Worm (Caenorhabditis elegans) whole organism, late embryonic: Measurements from ENCODE around the gene W05B10.4.

Experiments used
- C38D4.7 ChIP-seq: fragments of 200-800 bp; sonication (Bioruptor generic); optimal IDR thresholded peaks from 2 replicates; lab custom pipeline; 2018; ENCODE audit warnings: mild to moderate bottlenecking, missing genetic modification characterization, moderate library complexity, missing compliant biosample characterization
- F13H6.1 ChIP-seq: sonication (generic microtip); optimal IDR thresholded peaks from 2 replicates; lab custom pipeline; 2016; ENCODE audit warnings: missing genetic modification characterization, missing compliant biosample characterization
- K02D7.2 ChIP-seq: sonication (generic microtip); optimal IDR thresholded peaks from 2 replicates; lab custom pipeline; 2017; ENCODE audit warnings: mild to moderate bottlenecking, missing genetic modification characterization, missing compliant biosample characterization
- K09A11.1 ChIP-seq: sonication (generic microtip); optimal IDR thresholded peaks from 2 replicates; lab custom pipeline; 2017; ENCODE audit warnings: antibody characterized with exemption, mild to moderate bottlenecking, missing genetic modification characterization, missing compliant biosample characterization; ENCODE audit not compliant: insufficient read depth
- T23F11.4 ChIP-seq: fragments of 200-800 bp; sonication (Bioruptor generic); optimal IDR thresholded peaks from 2 replicates; lab custom pipeline; 2018; ENCODE audit warnings: mild to moderate bottlenecking, missing genetic modification characterization, missing compliant biosample characterization
- Y22D7AL.16 ChIP-seq: sonication (generic microtip); optimal IDR thresholded peaks from 2 replicates; lab custom pipeline; 2016; ENCODE audit warnings: missing genetic modification characterization, missing compliant biosample characterization
- ahr-1 ChIP-seq: sonication (generic microtip); optimal IDR thresholded peaks from 2 replicates; lab custom pipeline; 2016; ENCODE audit warnings: missing genetic modification characterization, missing compliant biosample characterization
- ceh-18 ChIP-seq: sonication (generic microtip); optimal IDR thresholded peaks from 2 replicates; lab custom pipeline; 2016; ENCODE audit warnings: missing genetic modification characterization, missing compliant biosample characterization
- ceh-2 ChIP-seq: sonication (generic microtip); optimal IDR thresholded peaks from 2 replicates; lab custom pipeline; 2016; ENCODE audit warnings: missing genotype, missing genetic modification characterization, missing compliant biosample characterization
- ceh-22 ChIP-seq: sonication (generic microtip); optimal IDR thresholded peaks from 2 replicates; lab custom pipeline; 2017; ENCODE audit warnings: missing biosample characterization, missing genetic modification characterization
- ceh-30 ChIP-seq: fragments of 150-350 bp; optimal IDR thresholded peaks from 2 replicates; lab custom pipeline; 2014; ENCODE audit warnings: missing biosample characterization, missing genetic modification characterization
- ceh-31 ChIP-seq: sonication (generic microtip); optimal IDR thresholded peaks from 2 replicates; lab custom pipeline; 2016; ENCODE audit warnings: missing genetic modification characterization, missing compliant biosample characterization
- ceh-48 ChIP-seq: sonication (generic microtip); optimal IDR thresholded peaks from 2 replicates; lab custom pipeline; 2016; ENCODE audit warnings: missing genetic modification characterization, inconsistent platforms, missing compliant biosample characterization
- elt-2 ChIP-seq: sonication (generic microtip); optimal IDR thresholded peaks from 2 replicates; lab custom pipeline; 2016; ENCODE audit warnings: missing genetic modification reagents, missing genetic modification characterization, missing compliant biosample characterization
- elt-4 ChIP-seq: sonication (generic microtip); optimal IDR thresholded peaks from 2 replicates; lab custom pipeline; 2016; ENCODE audit warnings: missing genetic modification characterization, missing compliant biosample characterization
- eyg-1 ChIP-seq: sonication (generic microtip); optimal IDR thresholded peaks from 2 replicates; lab custom pipeline; 2016; ENCODE audit warnings: missing genotype, missing genetic modification characterization, missing compliant biosample characterization
- fax-1 ChIP-seq: sonication (generic microtip); optimal IDR thresholded peaks from 2 replicates; lab custom pipeline; 2016; ENCODE audit warnings: missing genotype, missing genetic modification characterization, missing compliant biosample characterization
- fkh-6 ChIP-seq: sonication (generic microtip); optimal IDR thresholded peaks from 2 replicates; lab custom pipeline; 2016; ENCODE audit warnings: missing genetic modification characterization, missing compliant biosample characterization
- gmeb-2 ChIP-seq: sonication (generic microtip); optimal IDR thresholded peaks from 2 replicates; lab custom pipeline; 2016; ENCODE audit warnings: missing genetic modification characterization, inconsistent platforms, missing compliant biosample characterization
- hlh-8 ChIP-seq: sonication (generic microtip); optimal IDR thresholded peaks from 2 replicates; lab custom pipeline; 2016; ENCODE audit warnings: missing genotype, missing genetic modification characterization, missing compliant biosample characterization
- lim-6 ChIP-seq: sonication (generic microtip); optimal IDR thresholded peaks from 2 replicates; lab custom pipeline; 2016; ENCODE audit warnings: missing genetic modification characterization, missing compliant biosample characterization
- lin-11 ChIP-seq: fragments of 200-800 bp; sonication (Bioruptor generic); optimal IDR thresholded peaks from 2 replicates; lab custom pipeline; 2018; ENCODE audit warnings: mild to moderate bottlenecking, missing genetic modification characterization, missing compliant biosample characterization
- mec-3 ChIP-seq: sonication (generic microtip); optimal IDR thresholded peaks from 2 replicates; lab custom pipeline; 2016; ENCODE audit warnings: borderline replicate concordance, missing genetic modification characterization, missing compliant biosample characterization
- nhr-11 ChIP-seq: fragments of 150-350 bp; optimal IDR thresholded peaks from 2 replicates; lab custom pipeline; 2014; ENCODE audit warnings: missing biosample characterization, missing genetic modification characterization
- npax-4 ChIP-seq: sonication (generic microtip); optimal IDR thresholded peaks from 2 replicates; lab custom pipeline; 2016; ENCODE audit warnings: missing genetic modification characterization, missing compliant biosample characterization
- pag-3 ChIP-seq: sonication (generic microtip); optimal IDR thresholded peaks from 2 replicates; lab custom pipeline; 2016; ENCODE audit warnings: missing compliant biosample characterization, missing genetic modification characterization, borderline replicate concordance
- pqm-1 ChIP-seq: sonication (generic microtip); optimal IDR thresholded peaks from 2 replicates; lab custom pipeline; 2016; ENCODE audit warnings: missing genetic modification characterization, missing compliant biosample characterization
- pros-1 ChIP-seq: fragments of 150-350 bp; optimal IDR thresholded peaks from 2 replicates; lab custom pipeline; 2014; ENCODE audit warnings: missing biosample characterization, missing genetic modification reagents, missing genetic modification characterization
- ref-2 ChIP-seq: sonication (generic microtip); optimal IDR thresholded peaks from 2 replicates; lab custom pipeline; 2016; ENCODE audit warnings: missing genetic modification characterization, missing compliant biosample characterization
- sox-4 ChIP-seq: sonication (generic microtip); optimal IDR thresholded peaks from 2 replicates; lab custom pipeline; 2017; ENCODE audit warnings: mild to moderate bottlenecking, missing genetic modification characterization, inconsistent platforms, missing compliant biosample characterization
- tbx-7 ChIP-seq: sonication (generic microtip); optimal IDR thresholded peaks from 2 replicates; lab custom pipeline; 2016; ENCODE audit warnings: missing genotype, missing genetic modification characterization, missing compliant biosample characterization
- ttx-3 ChIP-seq: sonication (generic microtip); optimal IDR thresholded peaks from 2 replicates; lab custom pipeline; 2016; ENCODE audit warnings: missing genetic modification reagents, missing genetic modification characterization, missing compliant biosample characterization
- unc-55 ChIP-seq: sonication (generic microtip); optimal IDR thresholded peaks from 2 replicates; lab custom pipeline; 2017; ENCODE audit warnings: missing biosample characterization, missing genetic modification reagents, missing genetic modification characterization
- zip-5 ChIP-seq: sonication (generic microtip); optimal IDR thresholded peaks from 2 replicates; lab custom pipeline; 2016; ENCODE audit warnings: missing genetic modification characterization, missing compliant biosample characterization
- ztf-16 ChIP-seq: sonication (generic microtip); optimal IDR thresholded peaks from 2 replicates; lab custom pipeline; 2017; ENCODE audit warnings: missing genetic modification characterization, missing compliant biosample characterization

Gene W05B10.4

DNA sequence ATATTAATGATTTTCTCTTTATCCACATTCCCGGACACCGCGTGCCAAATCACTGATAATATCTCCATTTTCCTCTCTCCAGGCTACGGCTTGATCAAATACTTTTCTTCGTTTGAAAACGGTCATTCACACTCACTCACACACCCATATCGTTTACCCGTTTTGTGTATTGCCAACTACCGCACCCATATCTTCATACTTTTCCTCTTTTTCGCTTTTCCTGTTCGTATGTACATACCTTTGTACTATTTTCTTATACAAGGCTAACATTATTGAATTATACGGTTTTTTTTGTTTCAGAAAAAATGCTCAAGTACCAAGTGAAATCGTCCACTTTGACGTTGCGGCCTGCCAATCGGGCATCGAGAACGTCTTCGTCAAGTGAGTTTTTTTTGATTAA is at the start of gene W05B10.4:
Gene W05B10.4 (plus strand): TSS at position 301 of the 400 bp plus-strand sequence.
- TF ChIP-seq eyg-1 (tag; lab: Kevin White, UChicago): no peak

DNA sequence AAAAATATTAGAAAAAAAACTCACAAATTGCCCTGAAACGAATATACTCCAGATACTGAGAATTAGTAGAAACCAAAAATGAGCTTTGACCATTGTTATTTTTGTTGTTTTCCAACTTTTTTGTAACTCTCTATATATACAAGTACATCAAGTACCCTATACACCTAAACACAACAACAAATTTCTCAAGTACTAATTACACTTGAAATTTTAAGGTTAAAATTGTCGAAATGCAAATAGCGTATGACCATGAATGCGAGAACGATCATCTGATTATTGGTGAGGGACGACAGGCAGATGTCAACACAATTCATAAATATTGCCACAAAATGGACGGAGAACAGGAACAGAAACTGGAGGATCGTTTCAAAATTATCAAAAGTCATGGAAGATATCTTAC is 43.7 kb upstream of the W05B10.4 start, which contains the start of gene F56H9.9:
Gene F56H9.9 (minus strand): TSS at position 101 of the 400 bp plus-strand sequence.
- TF ChIP-seq ceh-48 (tag; lab: Kevin White, UChicago) (no peak), F13H6.1 (tag; lab: Kevin White, UChicago) (no peak), nhr-11 (no peak), pros-1 (tag; lab: Kevin White, UChicago) (no peak), ceh-30 (tag; lab: Kevin White, UChicago) (no peak), unc-55 (no peak), ceh-2 (no peak), ahr-1 (tag; lab: Kevin White, UChicago) (no peak), zip-5 (tag; lab: Kevin White, UChicago) (no peak), eyg-1 (tag; lab: Kevin White, UChicago) (no peak), ztf-16 (tag; lab: Kevin White, UChicago) (no peak), lin-11 (tag; lab: Kevin White, UChicago) (no peak), Y22D7AL.16 (no peak), T23F11.4 (GFP tag; lab: Kevin White, UChicago) (no peak), npax-4 (tag; lab: Kevin White, UChicago) (no peak), mec-3 (tag; lab: Kevin White, UChicago) (no peak)

DNA sequence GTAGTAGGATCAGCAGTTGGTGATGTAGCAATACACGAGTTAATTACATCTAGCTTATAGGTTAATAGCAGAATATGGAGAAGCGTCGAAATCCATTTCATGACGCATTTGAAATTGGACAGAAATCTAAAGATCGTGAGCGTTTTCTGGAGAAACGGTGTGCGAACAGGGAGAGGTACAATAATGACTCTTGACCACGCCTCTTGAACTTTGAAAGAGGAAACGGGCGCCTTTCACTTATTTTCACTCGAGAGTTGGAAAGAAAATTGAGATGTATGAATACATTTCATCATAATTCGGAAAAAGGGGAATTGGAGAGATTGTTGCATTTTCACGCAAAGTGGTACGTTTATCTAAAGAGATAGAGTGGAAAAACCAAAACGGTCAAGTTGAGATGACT is 38.3 kb upstream of the W05B10.4 start, which contains the start of gene F56H9.6:
Gene F56H9.6 (minus strand): TSS at position 101 of the 400 bp plus-strand sequence.
- TF ChIP-seq lin-11 (tag; lab: Kevin White, UChicago): no peak
- TF ChIP-seq ceh-22: no peak
- TF ChIP-seq hlh-8 (tag; lab: Kevin White, UChicago): no peak
- TF ChIP-seq gmeb-2 (tag; lab: Kevin White, UChicago): no peak
- TF ChIP-seq pag-3 (tag; lab: Kevin White, UChicago): no peak
- TF ChIP-seq lim-6: no peak
- no peak for TF ChIP-seq pqm-1 (tag; lab: Kevin White, UChicago)
- TF ChIP-seq K09A11.1 (tag; lab: Kevin White, UChicago): no peak
- TF ChIP-seq tbx-7 (tag; lab: Kevin White, UChicago): no peak
- no peak for TF ChIP-seq eyg-1 (tag; lab: Kevin White, UChicago)
- TF ChIP-seq, all 69 proteins: peak for 0

DNA sequence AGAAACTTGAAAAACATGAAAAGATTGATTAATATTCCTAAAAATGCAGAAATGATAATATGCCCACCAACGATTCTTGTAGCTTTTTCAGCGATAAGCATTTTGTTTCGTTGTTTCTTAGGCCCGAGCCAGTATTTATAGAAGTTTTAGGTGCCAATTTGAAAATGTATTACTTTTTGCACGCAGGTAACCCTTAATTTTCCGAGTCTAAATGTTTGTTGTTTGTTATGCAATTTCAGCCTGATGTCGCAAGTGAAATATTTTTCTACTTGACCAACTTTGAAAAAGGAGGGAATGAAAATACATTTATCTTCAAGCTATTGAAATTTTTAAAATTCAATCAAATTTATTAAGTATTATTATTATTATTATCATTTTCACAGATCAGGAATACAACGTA is 36.0 kb upstream of the W05B10.4 start, which contains the start of gene srx-113:
Gene srx-113 (minus strand): TSS at position 101 of the 400 bp plus-strand sequence.
- TF ChIP-seq ceh-18 (tag; lab: Kevin White, UChicago): no peak
- TF ChIP-seq elt-4 (tag; lab: Kevin White, UChicago): no peak
- TF ChIP-seq ceh-31 (tag; lab: Kevin White, UChicago): no peak
- TF ChIP-seq unc-55: no peak
- no peak for TF ChIP-seq C38D4.7 (GFP tag; lab: Kevin White, UChicago)
- no peak for TF ChIP-seq fax-1 (tag; lab: Kevin White, UChicago)

DNA sequence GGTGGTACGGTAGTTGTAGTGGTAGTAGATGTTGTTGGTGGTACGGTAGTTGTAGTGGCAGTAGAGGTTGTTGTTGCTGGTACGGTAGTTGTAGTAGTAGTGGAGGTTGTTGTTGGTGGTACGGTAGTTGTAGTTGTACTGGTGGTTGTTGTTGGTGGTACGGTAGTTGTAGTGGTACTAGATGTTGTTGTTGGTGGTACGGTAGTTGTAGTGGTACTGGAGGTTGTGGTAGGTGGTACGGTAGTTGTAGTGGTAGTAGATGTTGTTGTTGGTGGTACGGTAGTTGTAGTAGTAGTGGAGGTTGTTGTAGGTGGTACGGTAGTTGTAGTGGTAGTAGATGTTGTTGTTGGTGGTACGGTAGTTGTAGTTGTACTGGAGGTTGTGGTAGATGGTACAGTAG is 35.0 kb upstream of the W05B10.4 start:
- TF ChIP-seq sox-4 (tag; lab: Kevin White, UChicago) (peak; percentile 36), K02D7.2 (tag; lab: Kevin White, UChicago) (no peak)

DNA sequence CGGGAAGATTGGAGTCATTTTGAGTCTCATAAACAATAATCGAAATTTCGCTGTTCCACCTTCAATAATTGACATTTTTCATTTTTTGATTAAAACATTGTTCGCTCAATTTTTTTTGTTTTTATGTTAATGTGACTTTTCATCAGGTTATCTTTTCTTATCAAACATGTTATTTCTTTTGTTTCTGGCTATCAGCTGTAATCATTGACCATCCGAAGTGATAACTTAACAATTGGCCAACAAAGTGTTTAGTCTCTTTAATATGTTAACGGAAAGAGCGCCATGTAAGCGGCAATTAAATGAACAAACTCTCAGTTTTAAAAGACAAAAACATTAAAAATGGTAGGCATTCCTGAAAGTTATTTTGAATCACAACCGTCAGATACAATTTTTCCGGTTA is 34.0 kb upstream of the W05B10.4 start:
- TF ChIP-seq ref-2 (tag; lab: Kevin White, UChicago) (no peak), elt-2 (tag; lab: Kevin White, UChicago) (peak; percentile 93), fkh-6 (tag; lab: Kevin White, UChicago) (no peak), T23F11.4 (GFP tag; lab: Kevin White, UChicago) (no peak), ttx-3 (tag; lab: Kevin White, UChicago) (no peak)
- TF ChIP-seq, all 69 proteins: peak for 1
